Fruit fly (Drosophila melanogaster) whole organism, embryonic: ENCODE results near the gene CG1847.
A peak's percentile ranks its signal among the peaks of the same experiment; 100 is the strongest.

Source experiments
- ATbp ChIP-seq: fragments of 200-800 bp; sonication (Bioruptor generic); optimal IDR thresholded peaks from 2 replicates; lab custom pipeline; 2017; ENCODE audit warnings: missing biosample characterization, mild to moderate bottlenecking, missing genetic modification characterization, missing genetic modification reagents
- Awh ChIP-seq: fragments of 200-800 bp; sonication (Bioruptor generic); IDR thresholded peaks from 2 replicates; pipeline ENCODE4, ENCODE4 v1.3.6; 2022; ENCODE audit warnings: missing biosample characterization, missing genetic modification characterization
- B-H1 ChIP-seq: fragments of 200-800 bp; sonication (Bioruptor generic); IDR thresholded peaks from 3 replicates; pipeline ENCODE4 v1.3.6; 2022; ENCODE audit warnings: missing biosample characterization, missing genetic modification characterization
- CG1024 ChIP-seq: fragments of 200-800 bp; sonication (Bioruptor generic); IDR thresholded peaks from 2 replicates; pipeline ENCODE4 v1.3.6; 2022; ENCODE audit warnings: missing biosample characterization, missing genetic modification characterization
- CG10654 ChIP-seq: fragments of 200-800 bp; sonication (Bioruptor generic); optimal IDR thresholded peaks from 2 replicates; lab custom pipeline; 2016; ENCODE audit warnings: missing biosample characterization, missing genetic modification characterization
- CG11560 ChIP-seq: fragments of 200-800 bp; sonication (Bioruptor generic); IDR thresholded peaks from 3 replicates; pipeline ENCODE4 v1.3.6; 2022; ENCODE audit warnings: missing biosample characterization, missing genetic modification characterization
- CG11695 ChIP-seq: fragments of 200-800 bp; sonication (Bioruptor generic); IDR thresholded peaks from 3 replicates; pipeline ENCODE4 v1.3.6; 2022; ENCODE audit warnings: missing biosample characterization, missing genetic modification characterization
- CG1233 ChIP-seq: fragments of 200-800 bp; sonication (Bioruptor generic); optimal IDR thresholded peaks from 4 replicates; lab custom pipeline; 2018; ENCODE audit warnings: missing biosample characterization, mild to moderate bottlenecking, missing genetic modification characterization
- CG12391 ChIP-seq: fragments of 200-800 bp; sonication (Bioruptor generic); optimal IDR thresholded peaks from 3 replicates; lab custom pipeline; 2018; ENCODE audit warnings: missing biosample characterization, mild to moderate bottlenecking, missing genetic modification characterization, moderate library complexity
- CG12942 ChIP-seq: fragments of 200-800 bp; sonication (Bioruptor generic); optimal IDR thresholded peaks from 3 replicates; lab custom pipeline; 2016; ENCODE audit warnings: missing biosample characterization, missing genetic modification characterization
- CG13123 ChIP-seq: fragments of 200-800 bp; sonication (Bioruptor generic); optimal IDR thresholded peaks from 2 replicates; lab custom pipeline; 2016; ENCODE audit warnings: missing biosample characterization, missing genetic modification characterization
- CG15601 ChIP-seq: fragments of 200-800 bp; sonication (Bioruptor generic); optimal IDR thresholded peaks from 3 replicates; lab custom pipeline; 2019; ENCODE audit warnings: missing biosample characterization, mild to moderate bottlenecking, missing genetic modification characterization, moderate library complexity
- CG17912 ChIP-seq: fragments of 200-800 bp; sonication (Bioruptor generic); optimal IDR thresholded peaks from 2 replicates; lab custom pipeline; 2018; ENCODE audit warnings: missing biosample characterization, mild to moderate bottlenecking, missing genetic modification characterization
- CG1792 ChIP-seq: fragments of 200-800 bp; sonication (Bioruptor generic); optimal IDR thresholded peaks from 2 replicates; lab custom pipeline; 2016; ENCODE audit warnings: missing biosample characterization, missing genetic modification characterization
- CG2120 ChIP-seq: fragments of 200-800 bp; sonication (Bioruptor generic); optimal IDR thresholded peaks from 3 replicates; lab custom pipeline; 2016; ENCODE audit warnings: missing biosample characterization, missing genetic modification characterization
- CG2678 ChIP-seq: fragments of 200-800 bp; sonication (Bioruptor generic); optimal IDR thresholded peaks from 3 replicates; lab custom pipeline; 2019; ENCODE audit warnings: missing biosample characterization, mild to moderate bottlenecking, missing genetic modification characterization, moderate library complexity
- CG3281 ChIP-seq: fragments of 200-800 bp; sonication (Bioruptor generic); optimal IDR thresholded peaks from 3 replicates; lab custom pipeline; 2017; ENCODE audit warnings: missing biosample characterization, mild to moderate bottlenecking, missing genetic modification characterization
- CG33213 ChIP-seq: fragments of 200-800 bp; sonication (Bioruptor generic); optimal IDR thresholded peaks from 3 replicates; lab custom pipeline; 2016; ENCODE audit warnings: missing biosample characterization, missing genetic modification characterization
- CG33557 ChIP-seq: fragments of 200-800 bp; sonication (Bioruptor generic); optimal IDR thresholded peaks from 2 replicates; lab custom pipeline; 2019; ENCODE audit warnings: missing biosample characterization, mild to moderate bottlenecking, missing genetic modification characterization, moderate library complexity
- CG3995 ChIP-seq: fragments of 200-800 bp; sonication (Bioruptor generic); optimal IDR thresholded peaks from 3 replicates; lab custom pipeline; 2016; ENCODE audit warnings: missing biosample characterization, missing genetic modification characterization
- CG4360 ChIP-seq: fragments of 200-800 bp; sonication (Bioruptor generic); IDR thresholded peaks from 2 replicates; pipeline ENCODE4 v1.3.6; 2022; ENCODE audit warnings: missing biosample characterization, missing genetic modification characterization
- CG4707 ChIP-seq: fragments of 200-800 bp; sonication (Bioruptor generic); optimal IDR thresholded peaks from 2 replicates; lab custom pipeline; 2018; ENCODE audit warnings: missing biosample characterization, mild to moderate bottlenecking, missing genetic modification characterization, moderate library complexity
- CG6689 ChIP-seq: fragments of 200-800 bp; sonication (Bioruptor generic); IDR thresholded peaks from 2 replicates; pipeline ENCODE4 v1.3.6; 2022; ENCODE audit warnings: missing biosample characterization, missing genetic modification characterization
- CHES-1-like ChIP-seq: fragments of 200-800 bp; sonication (Bioruptor generic); optimal IDR thresholded peaks from 2 replicates; lab custom pipeline; 2016; ENCODE audit warnings: missing biosample characterization, missing genetic modification characterization
- Chrac-16 ChIP-seq: fragments of 200-800 bp; sonication (Bioruptor generic); optimal IDR thresholded peaks from 3 replicates; lab custom pipeline; 2016; ENCODE audit warnings: missing biosample characterization, missing genetic modification characterization
- CrebB ChIP-seq: fragments of 200-800 bp; sonication (Bioruptor generic); optimal IDR thresholded peaks from 3 replicates; lab custom pipeline; 2018; ENCODE audit warnings: missing biosample characterization, mild to moderate bottlenecking, missing genetic modification characterization
- HHEX ChIP-seq: fragments of 200-800 bp; sonication (Bioruptor generic); optimal IDR thresholded peaks from 3 replicates; lab custom pipeline; 2017; ENCODE audit warnings: missing biosample characterization, mild to moderate bottlenecking, missing genetic modification characterization, missing genetic modification reagents
- HmgZ ChIP-seq: fragments of 200-800 bp; sonication (Bioruptor generic); optimal IDR thresholded peaks from 2 replicates; lab custom pipeline; 2018; ENCODE audit warnings: missing biosample characterization, mild to moderate bottlenecking, missing genetic modification characterization
- Hmx ChIP-seq: fragments of 200-800 bp; sonication (Bioruptor generic); optimal IDR thresholded peaks from 2 replicates; lab custom pipeline; 2016; ENCODE audit warnings: missing biosample characterization, missing genetic modification characterization
- MTF-1 ChIP-seq: fragments of 200-800 bp; sonication (Bioruptor generic); optimal IDR thresholded peaks from 2 replicates; lab custom pipeline; 2018; ENCODE audit warnings: missing biosample characterization, mild to moderate bottlenecking, missing genetic modification characterization, borderline replicate concordance
- Spps ChIP-seq: fragments of 200-800 bp; sonication (Bioruptor generic); optimal IDR thresholded peaks from 2 replicates; lab custom pipeline; 2018; ENCODE audit warnings: missing biosample characterization, mild to moderate bottlenecking, missing genetic modification characterization
- Xrp1 ChIP-seq: fragments of 200-800 bp; sonication (Bioruptor generic); IDR thresholded peaks from 2 replicates; pipeline ENCODE4 v1.3.6; 2022; ENCODE audit warnings: missing biosample characterization, missing genetic modification characterization
- abd-A ChIP-seq: fragments of 200-800 bp; sonication (Bioruptor generic); optimal IDR thresholded peaks from 3 replicates; lab custom pipeline; 2019; ENCODE audit warnings: missing biosample characterization, mild to moderate bottlenecking, missing genetic modification characterization, moderate library complexity
- ap ChIP-seq: fragments of 200-800 bp; sonication (Bioruptor generic); IDR thresholded peaks from 2 replicates; pipeline ENCODE4 v1.3.6; 2022; ENCODE audit warnings: missing biosample characterization, missing genetic modification characterization
- az2 ChIP-seq: fragments of 200-800 bp; sonication (Bioruptor generic); optimal IDR thresholded peaks from 3 replicates; lab custom pipeline; 2016; ENCODE audit warnings: missing biosample characterization, missing genetic modification characterization
- ci ChIP-seq: fragments of 200-800 bp; sonication (Bioruptor generic); IDR thresholded peaks from 3 replicates; pipeline ENCODE4 v1.3.6; 2022; ENCODE audit warnings: missing biosample characterization, missing genetic modification characterization
- cwo ChIP-seq: fragments of 200-800 bp; sonication (Bioruptor generic); optimal IDR thresholded peaks from 3 replicates; lab custom pipeline; 2017; ENCODE audit warnings: missing biosample characterization, missing genetic modification characterization, mild to moderate bottlenecking, moderate library complexity, missing genetic modification reagents
- disco-r ChIP-seq: fragments of 200-800 bp; sonication (Bioruptor generic); optimal IDR thresholded peaks from 2 replicates; lab custom pipeline; 2016; ENCODE audit warnings: missing biosample characterization, missing genetic modification characterization
- grau ChIP-seq: fragments of 200-800 bp; optimal IDR thresholded peaks from 3 replicates; lab custom pipeline; 2019; ENCODE audit warnings: missing biosample characterization, mild to moderate bottlenecking, missing genetic modification characterization, moderate library complexity
- hkb ChIP-seq, 2 experiments: fragments of 200-800 bp in 1 of 2; fragments of >200 bp in 1 of 2; sonication (Bioruptor generic) in 1 of 2; IDR thresholded peaks in 1 of 2; optimal IDR thresholded peaks in 1 of 2; 2 replicates each; pipeline versions ENCODE4 v1.3.6 to Lab custom; 2017 to 2022; ENCODE audit warnings: missing biosample characterization in 1 of 2, missing genetic modification characterization in 1 of 2
- kah ChIP-seq: fragments of 200-800 bp; sonication (Bioruptor generic); optimal IDR thresholded peaks from 2 replicates; lab custom pipeline; 2018; ENCODE audit warnings: missing biosample characterization, mild to moderate bottlenecking, missing genetic modification characterization
- kni ChIP-seq: fragments of 200-800 bp; sonication (Bioruptor generic); optimal IDR thresholded peaks from 3 replicates; lab custom pipeline; 2017; ENCODE audit warnings: mild to moderate bottlenecking, missing biosample characterization, missing genetic modification reagents, missing genetic modification characterization
- mirr ChIP-seq: fragments of 200-800 bp; sonication (Bioruptor generic); optimal IDR thresholded peaks from 3 replicates; lab custom pipeline; 2018; ENCODE audit warnings: missing biosample characterization, mild to moderate bottlenecking, missing genetic modification characterization
- onecut ChIP-seq: fragments of 200-800 bp; sonication (Bioruptor generic); IDR thresholded peaks from 2 replicates; pipeline ENCODE4 v1.3.6; 2022; ENCODE audit warnings: missing biosample characterization, missing genetic modification characterization
- pfk ChIP-seq: fragments of 200-800 bp; sonication (Bioruptor generic); optimal IDR thresholded peaks from 2 replicates; lab custom pipeline; 2018; ENCODE audit warnings: missing biosample characterization, mild to moderate bottlenecking, missing genetic modification characterization, moderate library complexity
- pros ChIP-seq: fragments of 200-800 bp; sonication (Bioruptor generic); optimal IDR thresholded peaks from 3 replicates; lab custom pipeline; 2019; ENCODE audit warnings: missing biosample characterization, mild to moderate bottlenecking, missing genetic modification characterization, moderate library complexity
- sim ChIP-seq: fragments of 200-800 bp; sonication (Bioruptor generic); IDR thresholded peaks from 2 replicates; pipeline ENCODE4 v1.3.6; 2022; ENCODE audit warnings: missing biosample characterization, missing genetic modification characterization
- stc ChIP-seq: fragments of 200-800 bp; sonication (Bioruptor generic); IDR thresholded peaks from 2 replicates; pipeline ENCODE4 v1.3.6; 2022; ENCODE audit warnings: missing biosample characterization, missing genetic modification characterization
- unc-4 ChIP-seq: fragments of 200-800 bp; sonication (Bioruptor generic); IDR thresholded peaks from 2 replicates; pipeline ENCODE4 v1.3.6; 2022; ENCODE audit warnings: missing biosample characterization, missing genetic modification characterization; ENCODE audit not compliant: partially characterized antibody
- vvl ChIP-seq: fragments of 200-800 bp; sonication (Bioruptor generic); IDR thresholded peaks from 2 replicates; pipeline ENCODE4 v1.3.6; 2022; ENCODE audit warnings: missing biosample characterization, missing genetic modification characterization

The CG1847 gene

dm6 chrX:11823003-11823402 lies 46.0 kb upstream of the CG1847 start (continued):
- TF ChIP-seq CrebB (tag; lab: Kevin White, UChicago) = peak; percentile 32
- no peak for TF ChIP-seq CG11560 (tag; lab: Robert Waterston, UW)
- peak; percentile 30; the same call in 1 of the 2 replicates for TF ChIP-seq Xrp1 (GFP tag; lab: Robert Waterston, UW)
- TF ChIP-seq CG2120 = no peak
- no peak for TF ChIP-seq CG13123 (GFP tag; lab: Kevin White, UChicago)
- TF ChIP-seq abd-A (tag; lab: Kevin White, UChicago) = no peak
- no peak for TF ChIP-seq CG1024 (GFP tag; lab: Robert Waterston, UW)
- TF ChIP-seq CG2678 (tag; lab: Kevin White, UChicago) = no peak
- TF ChIP-seq ATbp (GFP tag; lab: Kevin White, UChicago) = peak; percentile 77
- no peak for TF ChIP-seq CG3995 (GFP tag; lab: Kevin White, UChicago)
- TF ChIP-seq cwo (GFP tag; lab: Kevin White, UChicago) = no peak
- no peak for TF ChIP-seq CG1233 (GFP tag; lab: Kevin White, UChicago)
- TF ChIP-seq HHEX (GFP tag; lab: Kevin White, UChicago) = no peak
- peak; percentile 57 for TF ChIP-seq kni (GFP tag; lab: Kevin White, UChicago)
- TF ChIP-seq sim (GFP tag; lab: Robert Waterston, UW) = no peak
- no peak for TF ChIP-seq CG3281 (GFP tag; lab: Kevin White, UChicago)
- TF ChIP-seq Hmx (GFP tag; lab: Kevin White, UChicago) = no peak
- TF ChIP-seq az2 (GFP tag; lab: Kevin White, UChicago) = no peak
- TF ChIP-seq CG12942 (GFP tag; lab: Kevin White, UChicago) = no peak
- TF ChIP-seq hkb (optimal IDR thresholded peaks at IDR 0.05; lab: Kevin White, UChicago) = no peak
- peak; percentile 51 for TF ChIP-seq hkb (GFP tag; IDR thresholded peaks at IDR 0.05; lab: Robert Waterston, UW)
- peak; percentile 27 for TF ChIP-seq Spps (tag; lab: Kevin White, UChicago)
- peak; percentile 60 for TF ChIP-seq MTF-1 (GFP tag; lab: Kevin White, UChicago)
- TF ChIP-seq pfk (GFP tag; lab: Kevin White, UChicago) = peak; percentile 77
- TF ChIP-seq CG10654 (GFP tag; lab: Kevin White, UChicago) = peak; percentile 8
- TF ChIP-seq pros (GFP tag; lab: Kevin White, UChicago) = no peak
- peak; percentile 24 for TF ChIP-seq kah (GFP tag; lab: Kevin White, UChicago)
- peak; percentile 67 for TF ChIP-seq CG17912 (GFP tag; lab: Kevin White, UChicago)
- TF ChIP-seq CG6689 (GFP tag; lab: Robert Waterston, UW) = 0 out of 2 replicates have a peak, but pooled peaks have one; percentile 21
- TF ChIP-seq unc-4 = no peak
- no peak; the same call in 2 of the 3 replicates for TF ChIP-seq B-H1 (GFP tag; lab: Robert Waterston, UW)
- TF ChIP-seq CG15601 (tag; lab: Kevin White, UChicago) = peak; percentile 61
- TF ChIP-seq CG33213 (GFP tag; lab: Kevin White, UChicago) = peak; percentile 10
- peak; percentile 69; the same call in 2 of the 3 replicates for TF ChIP-seq ci (GFP tag; lab: Robert Waterston, UW)
- no peak for TF ChIP-seq CG12391 (tag; lab: Kevin White, UChicago)
- TF ChIP-seq Chrac-16 (GFP tag; lab: Kevin White, UChicago) = no peak
- TF ChIP-seq mirr (GFP tag; lab: Kevin White, UChicago) = no peak
- no peak; the same call in 1 of the 2 replicates for TF ChIP-seq stc (GFP tag; lab: Robert Waterston, UW)
- peak; percentile 33; the same call in 1 of the 2 replicates for TF ChIP-seq vvl
- TF ChIP-seq Awh (GFP tag; lab: Robert Waterston, UW) = 0 out of 2 replicates have a peak, but pooled peaks have one; percentile 50
- TF ChIP-seq CG11695 = 0 out of 3 replicates have a peak, but pooled peaks have one; percentile 22
- peak; percentile 21 for TF ChIP-seq HmgZ
- no peak for TF ChIP-seq CG4360
- peak; percentile 33 for TF ChIP-seq CG33557 (GFP tag; lab: Kevin White, UChicago)
- TF ChIP-seq disco-r = no peak
- no peak for TF ChIP-seq grau (tag; lab: Kevin White, UChicago)
- 0 out of 2 replicates have a peak, but pooled peaks have one; percentile 23 for TF ChIP-seq onecut (GFP tag; lab: Robert Waterston, UW)
- TF ChIP-seq ap (GFP tag; lab: Robert Waterston, UW) = no peak
- peak; percentile 80 for TF ChIP-seq CG4707 (GFP tag; lab: Kevin White, UChicago)
- no peak for TF ChIP-seq CG1792 (GFP tag; lab: Kevin White, UChicago)
- TF ChIP-seq CHES-1-like (GFP tag; lab: Kevin White, UChicago) = no peak
